Fruit fly (Drosophila melanogaster) whole organism, embryonic: ENCODE data around the gene Rpp14b.

ENCODE experiments used
- B-H2 ChIP-seq: fragments of 200-800 bp; sonication (Bioruptor generic); optimal IDR thresholded peaks from 2 replicates; lab custom pipeline; 2018; ENCODE audit warnings: missing biosample characterization, mild to moderate bottlenecking, missing genetic modification characterization
- CG10147 ChIP-seq: fragments of 200-800 bp; sonication (Bioruptor generic); optimal IDR thresholded peaks from 2 replicates; lab custom pipeline; 2019; ENCODE audit warnings: missing biosample characterization, mild to moderate bottlenecking, missing genetic modification characterization, moderate library complexity
- CG10209 ChIP-seq: fragments of 200-800 bp; sonication (Bioruptor generic); optimal IDR thresholded peaks from 3 replicates; lab custom pipeline; 2017; ENCODE audit warnings: missing biosample characterization, mild to moderate bottlenecking, missing genetic modification characterization, missing genetic modification reagents
- CG10274 ChIP-seq: fragments of 200-800 bp; sonication (Bioruptor generic); optimal IDR thresholded peaks from 3 replicates; lab custom pipeline; 2017; ENCODE audit warnings: missing biosample characterization, mild to moderate bottlenecking, missing genetic modification characterization
- CG10462 ChIP-seq: fragments of 200-800 bp; sonication (Bioruptor generic); optimal IDR thresholded peaks from 2 replicates; lab custom pipeline; 2016; ENCODE audit warnings: missing biosample characterization, missing genetic modification characterization
- CG10654 ChIP-seq: fragments of 200-800 bp; sonication (Bioruptor generic); optimal IDR thresholded peaks from 2 replicates; lab custom pipeline; 2016; ENCODE audit warnings: missing biosample characterization, missing genetic modification characterization
- CG10979 ChIP-seq: fragments of 200-800 bp; sonication (Bioruptor generic); optimal IDR thresholded peaks from 2 replicates; lab custom pipeline; 2018; ENCODE audit warnings: missing biosample characterization, mild to moderate bottlenecking, missing genetic modification characterization, moderate library complexity
- CG11723 ChIP-seq: fragments of 200-800 bp; sonication (Bioruptor generic); optimal IDR thresholded peaks from 2 replicates; lab custom pipeline; 2017; ENCODE audit warnings: missing biosample characterization, mild to moderate bottlenecking, missing genetic modification characterization
- CG1647 ChIP-seq: fragments of 200-800 bp; sonication (Bioruptor generic); optimal IDR thresholded peaks from 3 replicates; lab custom pipeline; 2016; ENCODE audit warnings: missing biosample characterization, missing genetic modification characterization
- CG16815 ChIP-seq: fragments of 200-800 bp; sonication (Bioruptor generic); optimal IDR thresholded peaks from 3 replicates; lab custom pipeline; 2017; ENCODE audit warnings: missing biosample characterization, mild to moderate bottlenecking, missing genetic modification characterization
- CG17568 ChIP-seq: fragments of 200-800 bp; sonication (Bioruptor generic); optimal IDR thresholded peaks from 2 replicates; lab custom pipeline; 2018; ENCODE audit warnings: missing biosample characterization, mild to moderate bottlenecking, missing genetic modification characterization, moderate library complexity
- CG2678 ChIP-seq: fragments of 200-800 bp; sonication (Bioruptor generic); optimal IDR thresholded peaks from 3 replicates; lab custom pipeline; 2019; ENCODE audit warnings: missing biosample characterization, mild to moderate bottlenecking, missing genetic modification characterization, moderate library complexity
- CG30403 ChIP-seq: fragments of 200-800 bp; sonication (Bioruptor generic); optimal IDR thresholded peaks from 3 replicates; lab custom pipeline; 2016; ENCODE audit warnings: missing biosample characterization, missing genetic modification characterization
- CG33213 ChIP-seq: fragments of 200-800 bp; sonication (Bioruptor generic); optimal IDR thresholded peaks from 3 replicates; lab custom pipeline; 2016; ENCODE audit warnings: missing biosample characterization, missing genetic modification characterization
- CG4707 ChIP-seq: fragments of 200-800 bp; sonication (Bioruptor generic); optimal IDR thresholded peaks from 2 replicates; lab custom pipeline; 2018; ENCODE audit warnings: missing biosample characterization, mild to moderate bottlenecking, missing genetic modification characterization, moderate library complexity
- CG5953 ChIP-seq: fragments of 200-800 bp; sonication (Bioruptor generic); IDR thresholded peaks from 2 replicates; pipeline ENCODE4 v1.3.6; 2022; ENCODE audit warnings: missing biosample characterization, missing genetic modification characterization
- CG6765 ChIP-seq: fragments of 200-800 bp; sonication (Bioruptor generic); optimal IDR thresholded peaks from 3 replicates; lab custom pipeline; 2017; ENCODE audit warnings: missing biosample characterization, mild to moderate bottlenecking, missing genetic modification characterization
- CG8290 ChIP-seq, 3 experiments: fragments of 200-800 bp; sonication (Bioruptor generic); optimal IDR thresholded peaks; 2 replicates each; lab custom pipeline; 2016 to 2019; ENCODE audit warnings: missing biosample characterization in 3 of 3, missing genetic modification characterization in 3 of 3, mild to moderate bottlenecking in 2 of 3, moderate library complexity in 1 of 3
- CG8924 ChIP-seq: fragments of 200-800 bp; optimal IDR thresholded peaks from 3 replicates; lab custom pipeline; 2019; ENCODE audit warnings: missing biosample characterization, mild to moderate bottlenecking, missing genetic modification characterization, moderate library complexity
- CHES-1-like ChIP-seq: fragments of 200-800 bp; sonication (Bioruptor generic); optimal IDR thresholded peaks from 2 replicates; lab custom pipeline; 2016; ENCODE audit warnings: missing biosample characterization, missing genetic modification characterization
- D19B ChIP-seq: fragments of 200-800 bp; sonication (Bioruptor generic); optimal IDR thresholded peaks from 2 replicates; lab custom pipeline; 2017; ENCODE audit warnings: missing biosample characterization, mild to moderate bottlenecking, missing genetic modification characterization
- Dek ChIP-seq: fragments of 200-800 bp; sonication (Bioruptor generic); optimal IDR thresholded peaks from 3 replicates; lab custom pipeline; 2019; ENCODE audit warnings: missing biosample characterization, mild to moderate bottlenecking, missing genetic modification characterization, moderate library complexity
- Dip3 ChIP-seq: fragments of 200-800 bp; sonication (Bioruptor generic); optimal IDR thresholded peaks from 3 replicates; lab custom pipeline; 2016; ENCODE audit warnings: missing biosample characterization, missing genetic modification characterization
- Elba2 ChIP-seq: fragments of 200-800 bp; sonication (Bioruptor generic); optimal IDR thresholded peaks from 3 replicates; lab custom pipeline; 2016; ENCODE audit warnings: missing biosample characterization, missing genetic modification characterization
- Fer3 ChIP-seq: fragments of 200-800 bp; sonication (Bioruptor generic); optimal IDR thresholded peaks from 2 replicates; lab custom pipeline; 2018; ENCODE audit warnings: missing biosample characterization, mild to moderate bottlenecking, missing genetic modification characterization, moderate library complexity
- Gsc ChIP-seq: fragments of 200-800 bp; sonication (Bioruptor generic); IDR thresholded peaks from 2 replicates; pipeline ENCODE4 v1.3.6; 2022; ENCODE audit warnings: missing biosample characterization, missing genetic modification characterization
- NK7.1 ChIP-seq: fragments of 200-800 bp; sonication (Bioruptor generic); optimal IDR thresholded peaks from 3 replicates; lab custom pipeline; 2016; ENCODE audit warnings: missing biosample characterization, missing genetic modification characterization
- Poxn ChIP-seq: fragments of 200-800 bp; sonication (Bioruptor generic); IDR thresholded peaks from 2 replicates; pipeline ENCODE4 v1.3.6; 2022; ENCODE audit warnings: missing biosample characterization, missing genetic modification characterization
- Tbp ChIP-seq: fragments of >200 bp; optimal IDR thresholded peaks from 2 replicates; lab custom pipeline; 2018; ENCODE audit warnings: missing biosample characterization, missing genetic modification characterization
- ato ChIP-seq: fragments of 200-800 bp; sonication (Bioruptor generic); IDR thresholded peaks from 2 replicates; pipeline ENCODE4 v1.3.6; 2022; ENCODE audit warnings: missing biosample characterization, missing genetic modification characterization; ENCODE audit not compliant: partially characterized antibody
- bowl ChIP-seq: fragments of 200-800 bp; sonication (Bioruptor generic); IDR thresholded peaks from 2 replicates; pipeline ENCODE4 v1.3.6; 2022; ENCODE audit warnings: missing biosample characterization, missing genetic modification characterization
- cg ChIP-seq: fragments of 200-800 bp; sonication (Bioruptor generic); optimal IDR thresholded peaks from 3 replicates; lab custom pipeline; 2019; ENCODE audit warnings: missing biosample characterization, mild to moderate bottlenecking, missing genetic modification characterization, moderate library complexity
- dm ChIP-seq: fragments of 200-800 bp; sonication (Bioruptor generic); optimal IDR thresholded peaks from 3 replicates; lab custom pipeline; 2016; ENCODE audit warnings: missing biosample characterization, missing genetic modification characterization
- eve ChIP-seq, 2 experiments: fragments of >200 bp; optimal IDR thresholded peaks; 2 replicates each; lab custom pipeline; 2017; ENCODE audit warnings: missing biosample characterization in 2 of 2, missing genetic modification characterization in 2 of 2
- fd64A ChIP-seq: fragments of 200-800 bp; sonication (Bioruptor generic); optimal IDR thresholded peaks from 3 replicates; lab custom pipeline; 2018; ENCODE audit warnings: missing biosample characterization, mild to moderate bottlenecking, missing genetic modification characterization
- ham ChIP-seq: fragments of 200-800 bp; sonication (Bioruptor generic); IDR thresholded peaks from 2 replicates; pipeline ENCODE4 v1.3.6; 2022; ENCODE audit warnings: missing biosample characterization, missing genetic modification characterization
- jigr1 ChIP-seq: fragments of 200-800 bp; sonication (Bioruptor generic); IDR thresholded peaks from 3 replicates; pipeline ENCODE4 v1.3.6; 2022; ENCODE audit warnings: missing biosample characterization, missing genetic modification characterization
- ken ChIP-seq: fragments of 200-800 bp; sonication (Bioruptor generic); IDR thresholded peaks from 3 replicates; pipeline ENCODE4 v1.3.6; 2022; ENCODE audit warnings: missing biosample characterization, missing genetic modification characterization
- nerfin-1 ChIP-seq: fragments of 200-800 bp; sonication (Bioruptor generic); optimal IDR thresholded peaks from 3 replicates; lab custom pipeline; 2019; ENCODE audit warnings: missing biosample characterization, mild to moderate bottlenecking, missing genetic modification characterization, moderate library complexity
- onecut ChIP-seq: fragments of 200-800 bp; sonication (Bioruptor generic); IDR thresholded peaks from 2 replicates; pipeline ENCODE4 v1.3.6; 2022; ENCODE audit warnings: missing biosample characterization, missing genetic modification characterization
- org-1 ChIP-seq: fragments of 200-800 bp; sonication (Bioruptor generic); optimal IDR thresholded peaks from 2 replicates; lab custom pipeline; 2017; ENCODE audit warnings: missing biosample characterization, missing genetic modification characterization
- sc ChIP-seq, 3 experiments: fragments of >200 bp in 2 of 3; fragments of 200-800 bp in 1 of 3; sonication (Bioruptor generic) in 1 of 3; optimal IDR thresholded peaks; 2 replicates in 2 of 3; 3 replicates in 1 of 3; lab custom pipeline; 2017; ENCODE audit warnings: mild to moderate bottlenecking in 1 of 3, missing biosample characterization in 1 of 3, missing genetic modification characterization in 1 of 3, missing genetic modification reagents in 1 of 3
- scrt ChIP-seq: fragments of 200-800 bp; sonication (Bioruptor generic); optimal IDR thresholded peaks from 2 replicates; lab custom pipeline; 2018; ENCODE audit warnings: missing biosample characterization, mild to moderate bottlenecking, missing genetic modification characterization, moderate library complexity
- seq ChIP-seq: fragments of 200-800 bp; sonication (Bioruptor generic); IDR thresholded peaks from 2 replicates; pipeline ENCODE4 v1.3.6; 2022; ENCODE audit warnings: missing biosample characterization, missing genetic modification characterization
- tgo ChIP-seq: fragments of 200-800 bp; sonication (Bioruptor generic); IDR thresholded peaks from 3 replicates; pipeline ENCODE4 v1.3.6; 2022; ENCODE audit warnings: missing biosample characterization, missing genetic modification characterization
- usp ChIP-seq: fragments of >200 bp; optimal IDR thresholded peaks from 2 replicates; lab custom pipeline; 2017; ENCODE audit warnings: missing biosample characterization, missing genetic modification characterization
- wdn ChIP-seq: fragments of 200-800 bp; sonication (Bioruptor generic); IDR thresholded peaks from 2 replicates; pipeline ENCODE4 v1.3.6; 2022; ENCODE audit warnings: missing biosample characterization, missing genetic modification characterization
- yki ChIP-seq: fragments of >200 bp; optimal IDR thresholded peaks from 3 replicates; lab custom pipeline; 2018
- zf30C ChIP-seq: fragments of 200-800 bp; sonication (Bioruptor generic); optimal IDR thresholded peaks from 3 replicates; lab custom pipeline; 2018; ENCODE audit warnings: missing biosample characterization, mild to moderate bottlenecking, missing genetic modification characterization

The Rpp14b gene

DNA sequence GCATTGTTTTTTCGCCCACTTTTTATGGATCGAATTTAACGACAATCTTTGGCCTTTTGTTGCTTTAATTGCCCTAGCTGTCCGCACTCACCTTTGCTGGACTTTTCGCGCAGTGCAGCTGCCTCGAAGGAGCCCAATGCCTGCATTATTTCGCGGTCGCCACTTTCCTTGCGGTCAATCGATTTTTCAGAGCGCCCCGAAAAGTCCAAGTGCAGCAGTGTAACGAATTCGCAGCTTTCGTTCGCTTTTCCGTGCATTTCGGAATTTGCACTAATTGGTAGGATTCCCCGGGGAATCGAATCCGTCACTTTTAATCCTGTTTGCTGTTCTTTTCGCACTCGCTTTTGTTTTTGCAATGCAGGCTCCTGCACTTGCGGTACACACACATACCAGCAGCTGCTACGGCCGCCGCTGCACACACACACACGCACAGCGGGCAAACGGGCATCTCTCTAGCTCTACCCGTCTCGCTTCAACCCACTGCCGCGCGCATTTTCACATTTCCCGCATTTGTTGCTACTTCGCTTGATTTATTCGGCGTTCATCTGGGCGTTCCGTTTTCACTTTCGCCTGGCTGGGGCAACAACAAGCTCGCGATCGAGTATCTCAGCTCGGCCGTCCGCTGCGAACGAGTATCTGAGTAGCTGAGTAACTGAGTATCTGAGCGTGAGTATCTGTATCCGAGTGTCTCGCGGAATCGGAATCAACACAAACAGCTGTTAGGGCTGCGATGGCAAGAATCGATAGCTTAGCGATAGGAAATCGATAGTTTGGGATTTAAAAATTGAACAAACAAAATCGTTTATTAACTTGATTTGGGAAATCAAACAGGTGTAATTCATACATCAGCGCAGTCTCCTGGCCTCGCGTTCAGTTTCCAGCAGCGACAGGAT lies 34.0 kb upstream of the Rpp14b start, which contains the start of gene Mgat2 (continued):
- TF ChIP-seq CG4707 (GFP tag; lab: Kevin White, UChicago) (peak; percentile 62), Dip3 (no peak), ken (GFP tag; lab: Robert Waterston, UW) (no peak), fd64A (GFP tag; lab: Kevin White, UChicago) (peak; percentile 67), CG16815 (GFP tag; lab: Kevin White, UChicago) (no peak), CG6765 (GFP tag; lab: Kevin White, UChicago) (peak; percentile 28), sc (optimal IDR thresholded peaks at IDR 0.05; lab: Kevin White, UChicago) (no peak), sc (GFP tag; optimal IDR thresholded peaks at IDR 0.05; lab: Kevin White, UChicago) (no peak), CG33213 (GFP tag; lab: Kevin White, UChicago) (peak; percentile 5), D19B (no peak), CG10209 (GFP tag; lab: Kevin White, UChicago) (no peak), onecut (GFP tag; lab: Robert Waterston, UW) (peak; percentile 94), CG5953 (no peak), seq (GFP tag; lab: Robert Waterston, UW) (no peak), CG8924 (peak; percentile 83), Elba2 (GFP tag; lab: Kevin White, UChicago) (no peak), Poxn (GFP tag; lab: Robert Waterston, UW) (no peak), usp (no peak), B-H2 (GFP tag; lab: Kevin White, UChicago) (peak; percentile 41), CG8290 (GFP tag; optimal IDR thresholded peaks at IDR 0.05; lab: Kevin White, UChicago) (no peak), CG8290 (tag; optimal IDR thresholded peaks at IDR 0.05; lab: Kevin White, UChicago) (peak in 1 of 2 experiments; percentile 73), Dek (tag; lab: Kevin White, UChicago) (peak; percentile 43), CG10147 (peak; percentile 44), CG10654 (GFP tag; lab: Kevin White, UChicago) (no peak), dm (peak; percentile 8), Gsc (GFP tag; lab: Robert Waterston, UW) (no peak), eve (GFP tag; optimal IDR thresholded peaks at IDR 0.05; lab: Kevin White, UChicago) (no peak), yki (lab: Kevin White, UChicago) (no peak), Fer3 (tag; lab: Kevin White, UChicago) (peak; percentile 15), CG10274 (no peak), jigr1 (GFP tag; lab: Robert Waterston, UW) (no peak), tgo (no peak), wdn (no peak), CG2678 (tag; lab: Kevin White, UChicago) (no peak), scrt (peak; percentile 32), zf30C (GFP tag; lab: Kevin White, UChicago) (no peak), ham (GFP tag; lab: Robert Waterston, UW) (no peak), ato (GFP tag; lab: Robert Waterston, UW) (peak; percentile 64; the same call in 1 of the 2 replicates), CG10979 (tag; lab: Kevin White, UChicago) (no peak), NK7.1 (GFP tag; lab: Kevin White, UChicago) (no peak), CHES-1-like (GFP tag; lab: Kevin White, UChicago) (peak; percentile 44), CG30403 (GFP tag; lab: Kevin White, UChicago) (no peak), bowl (peak; percentile 53; the same call in 1 of the 2 replicates), CG11723 (GFP tag; lab: Kevin White, UChicago) (peak; percentile 16), CG10462 (GFP tag; lab: Kevin White, UChicago) (no peak), cg (GFP tag; lab: Kevin White, UChicago) (peak; percentile 96), CG17568 (no peak), CG1647 (GFP tag; lab: Kevin White, UChicago) (no peak), org-1 (GFP tag; lab: Kevin White, UChicago) (no peak), nerfin-1 (tag; lab: Kevin White, UChicago) (peak; percentile 84), Tbp (GFP tag; lab: Kevin White, UChicago) (no peak)
